Fruit fly (Drosophila melanogaster) whole organism, embryonic: Measurements from ENCODE around the gene CG10621.
A peak's percentile ranks its signal among the peaks of the same experiment; 100 is the strongest.

Experiments used
- Abd-B ChIP-seq: fragments of 200-800 bp; sonication (Bioruptor generic); optimal IDR thresholded peaks from 2 replicates; lab custom pipeline; 2018; ENCODE audit warnings: missing biosample characterization, mild to moderate bottlenecking, missing genetic modification characterization, moderate library complexity
- B-H1 ChIP-seq: fragments of 200-800 bp; sonication (Bioruptor generic); IDR thresholded peaks from 3 replicates; pipeline ENCODE4 v1.3.6; 2022; ENCODE audit warnings: missing biosample characterization, missing genetic modification characterization
- CG10209 ChIP-seq: fragments of 200-800 bp; sonication (Bioruptor generic); optimal IDR thresholded peaks from 3 replicates; lab custom pipeline; 2017; ENCODE audit warnings: missing biosample characterization, mild to moderate bottlenecking, missing genetic modification characterization, missing genetic modification reagents
- CG10543 ChIP-seq: fragments of 200-800 bp; sonication (Bioruptor generic); optimal IDR thresholded peaks from 3 replicates; lab custom pipeline; 2017; ENCODE audit warnings: missing biosample characterization, mild to moderate bottlenecking, missing genetic modification characterization, moderate library complexity
- CG11504 ChIP-seq: fragments of 200-800 bp; sonication (Bioruptor generic); optimal IDR thresholded peaks from 3 replicates; lab custom pipeline; 2019; ENCODE audit warnings: missing biosample characterization, mild to moderate bottlenecking, missing genetic modification characterization, moderate library complexity
- CG12391 ChIP-seq: fragments of 200-800 bp; sonication (Bioruptor generic); optimal IDR thresholded peaks from 3 replicates; lab custom pipeline; 2018; ENCODE audit warnings: missing biosample characterization, mild to moderate bottlenecking, missing genetic modification characterization, moderate library complexity
- CG14667 ChIP-seq: fragments of 200-800 bp; sonication (Bioruptor generic); IDR thresholded peaks from 2 replicates; pipeline ENCODE4 v1.3.6; 2022; ENCODE audit warnings: missing biosample characterization, missing genetic modification characterization
- CG17385 ChIP-seq: fragments of 200-800 bp; sonication (Bioruptor generic); optimal IDR thresholded peaks from 3 replicates; lab custom pipeline; 2018; ENCODE audit warnings: missing biosample characterization, mild to moderate bottlenecking, missing genetic modification characterization
- CG18262 ChIP-seq: fragments of 200-800 bp; optimal IDR thresholded peaks from 3 replicates; lab custom pipeline; 2019; ENCODE audit warnings: missing biosample characterization, mild to moderate bottlenecking, missing genetic modification characterization, moderate library complexity
- CG30431 ChIP-seq: fragments of 200-800 bp; sonication (Bioruptor generic); optimal IDR thresholded peaks from 2 replicates; lab custom pipeline; 2017; ENCODE audit warnings: missing biosample characterization, missing genetic modification characterization
- CG33557 ChIP-seq: fragments of 200-800 bp; sonication (Bioruptor generic); optimal IDR thresholded peaks from 2 replicates; lab custom pipeline; 2019; ENCODE audit warnings: missing biosample characterization, mild to moderate bottlenecking, missing genetic modification characterization, moderate library complexity
- CG34376 ChIP-seq: fragments of 200-800 bp; sonication (Bioruptor generic); optimal IDR thresholded peaks from 2 replicates; lab custom pipeline; 2018; ENCODE audit warnings: missing biosample characterization, mild to moderate bottlenecking, missing genetic modification characterization
- CG4730 ChIP-seq: fragments of 200-800 bp; sonication (Bioruptor generic); IDR thresholded peaks from 2 replicates; pipeline ENCODE4 v1.3.6; 2022; ENCODE audit warnings: missing biosample characterization, missing genetic modification characterization
- CG4854 ChIP-seq: fragments of 200-800 bp; sonication (Bioruptor generic); optimal IDR thresholded peaks from 2 replicates; lab custom pipeline; 2016; ENCODE audit warnings: missing biosample characterization, missing genetic modification characterization, inconsistent platforms
- CG6689 ChIP-seq: fragments of 200-800 bp; sonication (Bioruptor generic); IDR thresholded peaks from 2 replicates; pipeline ENCODE4 v1.3.6; 2022; ENCODE audit warnings: missing biosample characterization, missing genetic modification characterization
- CG7271 ChIP-seq: fragments of 200-800 bp; sonication (Bioruptor generic); optimal IDR thresholded peaks from 2 replicates; lab custom pipeline; 2018; ENCODE audit warnings: missing biosample characterization, mild to moderate bottlenecking, missing genetic modification characterization, moderate library complexity
- CG8388 ChIP-seq: fragments of 200-800 bp; sonication (Bioruptor generic); optimal IDR thresholded peaks from 2 replicates; lab custom pipeline; 2019; ENCODE audit warnings: missing biosample characterization, mild to moderate bottlenecking, missing genetic modification characterization, moderate library complexity
- CG8944 ChIP-seq: fragments of 200-800 bp; sonication (Bioruptor generic); optimal IDR thresholded peaks from 3 replicates; lab custom pipeline; 2016; ENCODE audit warnings: missing biosample characterization, missing genetic modification characterization
- CTCF ChIP-seq: fragments of 200-800 bp; sonication (Bioruptor generic); optimal IDR thresholded peaks from 2 replicates; lab custom pipeline; 2017; ENCODE audit warnings: missing biosample characterization, mild to moderate bottlenecking, missing genetic modification characterization, moderate library complexity
- D19B ChIP-seq: fragments of 200-800 bp; sonication (Bioruptor generic); optimal IDR thresholded peaks from 2 replicates; lab custom pipeline; 2017; ENCODE audit warnings: missing biosample characterization, mild to moderate bottlenecking, missing genetic modification characterization
- Dfd ChIP-seq, 2 experiments: fragments of >200 bp; optimal IDR thresholded peaks; 2 replicates each; lab custom pipeline; 2017; ENCODE audit warnings: missing biosample characterization in 2 of 2, missing genetic modification characterization in 2 of 2
- Dip2 ChIP-seq: fragments of 200-800 bp; sonication (Bioruptor generic); IDR thresholded peaks from 2 replicates; pipeline ENCODE4 v1.3.6; 2022; ENCODE audit warnings: missing biosample characterization, missing genetic modification characterization
- Doc2 ChIP-seq: fragments of 200-800 bp; sonication (Bioruptor generic); IDR thresholded peaks from 2 replicates; pipeline ENCODE4 v1.3.6; 2022; ENCODE audit warnings: missing biosample characterization, missing genetic modification characterization
- Hmr ChIP-seq: fragments of 200-800 bp; sonication (Bioruptor generic); optimal IDR thresholded peaks from 3 replicates; lab custom pipeline; 2017; ENCODE audit warnings: mild to moderate bottlenecking, missing biosample characterization, missing genetic modification reagents, missing genetic modification characterization
- Hr3 ChIP-seq: fragments of 200-800 bp; sonication (Bioruptor generic); optimal IDR thresholded peaks from 3 replicates; lab custom pipeline; 2016; ENCODE audit warnings: missing biosample characterization, missing genetic modification characterization
- MBD-R2 ChIP-seq: fragments of 200-800 bp; sonication (Bioruptor generic); IDR thresholded peaks from 2 replicates; pipeline ENCODE4 v1.3.6; 2022; ENCODE audit warnings: missing biosample characterization, missing genetic modification characterization
- Max ChIP-seq: fragments of 200-800 bp; sonication (Bioruptor generic); optimal IDR thresholded peaks from 2 replicates; lab custom pipeline; 2016; ENCODE audit warnings: missing biosample characterization, mild to moderate bottlenecking, missing genetic modification characterization
- Meics ChIP-seq: fragments of 200-800 bp; sonication (Bioruptor generic); optimal IDR thresholded peaks from 2 replicates; lab custom pipeline; 2017; ENCODE audit warnings: missing biosample characterization, mild to moderate bottlenecking, missing genetic modification characterization
- NfI ChIP-seq: fragments of 200-800 bp; sonication (Bioruptor generic); optimal IDR thresholded peaks from 3 replicates; lab custom pipeline; 2018; ENCODE audit warnings: missing biosample characterization, mild to moderate bottlenecking, missing genetic modification characterization, moderate library complexity
- Ptx1 ChIP-seq: fragments of 200-800 bp; sonication (Bioruptor generic); IDR thresholded peaks from 2 replicates; pipeline ENCODE4 v1.3.6; 2022; ENCODE audit warnings: missing biosample characterization, missing genetic modification characterization
- Sox102F ChIP-seq: fragments of 200-800 bp; sonication (Bioruptor generic); optimal IDR thresholded peaks from 2 replicates; lab custom pipeline; 2018; ENCODE audit warnings: missing biosample characterization, mild to moderate bottlenecking, missing genetic modification characterization, moderate library complexity
- Ssrp ChIP-seq: fragments of 200-800 bp; sonication (Bioruptor generic); optimal IDR thresholded peaks from 2 replicates; lab custom pipeline; 2018; ENCODE audit warnings: missing biosample characterization, mild to moderate bottlenecking, missing genetic modification characterization, moderate library complexity
- bsh ChIP-seq, 2 experiments: fragments of 200-800 bp; sonication (Bioruptor generic); optimal IDR thresholded peaks; 2 replicates each; lab custom pipeline; 2017 to 2018; ENCODE audit warnings: mild to moderate bottlenecking in 2 of 2, missing biosample characterization in 2 of 2, missing genetic modification characterization in 2 of 2, moderate library complexity in 1 of 2
- cato ChIP-seq: fragments of 200-800 bp; sonication (Bioruptor generic); optimal IDR thresholded peaks from 2 replicates; lab custom pipeline; 2016; ENCODE audit warnings: missing biosample characterization, missing genetic modification characterization, borderline replicate concordance
- emc ChIP-seq: fragments of 200-800 bp; sonication (Bioruptor generic); optimal IDR thresholded peaks from 2 replicates; lab custom pipeline; 2016; ENCODE audit warnings: missing biosample characterization, missing genetic modification characterization
- eyg ChIP-seq: fragments of 200-800 bp; sonication (Bioruptor generic); optimal IDR thresholded peaks from 3 replicates; lab custom pipeline; 2016; ENCODE audit warnings: missing biosample characterization, missing genetic modification characterization
- fd96Cb ChIP-seq: fragments of 200-800 bp; sonication (Bioruptor generic); optimal IDR thresholded peaks from 2 replicates; lab custom pipeline; 2018; ENCODE audit warnings: missing biosample characterization, mild to moderate bottlenecking, missing genetic modification characterization, moderate library complexity
- grau ChIP-seq: fragments of 200-800 bp; optimal IDR thresholded peaks from 3 replicates; lab custom pipeline; 2019; ENCODE audit warnings: missing biosample characterization, mild to moderate bottlenecking, missing genetic modification characterization, moderate library complexity
- grn ChIP-seq: fragments of 200-800 bp; sonication (Bioruptor generic); optimal IDR thresholded peaks from 3 replicates; lab custom pipeline; 2017; ENCODE audit warnings: missing biosample characterization, missing genetic modification characterization
- gro ChIP-seq: fragments of 200-800 bp; sonication (Bioruptor generic); optimal IDR thresholded peaks from 2 replicates; lab custom pipeline; 2016; ENCODE audit warnings: missing biosample characterization, missing genetic modification characterization
- hkb ChIP-seq, 2 experiments: fragments of 200-800 bp in 1 of 2; fragments of >200 bp in 1 of 2; sonication (Bioruptor generic) in 1 of 2; IDR thresholded peaks in 1 of 2; optimal IDR thresholded peaks in 1 of 2; 2 replicates each; pipeline versions ENCODE4 v1.3.6 to Lab custom; 2017 to 2022; ENCODE audit warnings: missing biosample characterization in 1 of 2, missing genetic modification characterization in 1 of 2
- inv ChIP-seq: fragments of 200-800 bp; sonication (Bioruptor generic); IDR thresholded peaks from 2 replicates; pipeline ENCODE4 v1.3.6; 2022; ENCODE audit warnings: missing biosample characterization, missing genetic modification characterization; ENCODE audit not compliant: partially characterized antibody
- pfk ChIP-seq: fragments of 200-800 bp; sonication (Bioruptor generic); optimal IDR thresholded peaks from 2 replicates; lab custom pipeline; 2018; ENCODE audit warnings: missing biosample characterization, mild to moderate bottlenecking, missing genetic modification characterization, moderate library complexity
- repo ChIP-seq: fragments of 200-800 bp; sonication (Bioruptor generic); optimal IDR thresholded peaks from 2 replicates; lab custom pipeline; 2016; ENCODE audit warnings: missing biosample characterization, missing genetic modification characterization
- rib ChIP-seq: fragments of 200-800 bp; sonication (Bioruptor generic); IDR thresholded peaks from 2 replicates; pipeline ENCODE4 v1.3.6; 2022; ENCODE audit warnings: missing biosample characterization, missing genetic modification characterization
- stc ChIP-seq: fragments of 200-800 bp; sonication (Bioruptor generic); IDR thresholded peaks from 2 replicates; pipeline ENCODE4 v1.3.6; 2022; ENCODE audit warnings: missing biosample characterization, missing genetic modification characterization
- tap ChIP-seq: fragments of 200-800 bp; optimal IDR thresholded peaks from 3 replicates; lab custom pipeline; 2019; ENCODE audit warnings: missing biosample characterization, mild to moderate bottlenecking, missing genetic modification characterization, moderate library complexity
- tgo ChIP-seq: fragments of 200-800 bp; sonication (Bioruptor generic); IDR thresholded peaks from 3 replicates; pipeline ENCODE4 v1.3.6; 2022; ENCODE audit warnings: missing biosample characterization, missing genetic modification characterization
- toy ChIP-seq: fragments of 200-800 bp; sonication (Bioruptor generic); IDR thresholded peaks from 2 replicates; pipeline ENCODE4 v1.3.6; 2022; ENCODE audit warnings: missing biosample characterization, missing genetic modification characterization

Gene CG10621

dm6 chr2L:18953512-18954254 is 548 bp downstream of the CG10621 start (continued):
- TF ChIP-seq CG34376 (GFP tag; lab: Kevin White, UChicago) (peak; percentile 9), Dfd (GFP tag; optimal IDR thresholded peaks at IDR 0.05; lab: Kevin White, UChicago) (no peak), Ssrp (tag; lab: Kevin White, UChicago) (peak; percentile 8), CG8944 (GFP tag; lab: Kevin White, UChicago) (no peak), Meics (GFP tag; lab: Kevin White, UChicago) (peak; percentile 73), Sox102F (GFP tag; lab: Kevin White, UChicago) (peak; percentile 27), CG12391 (peak; percentile 33), NfI (GFP tag; lab: Kevin White, UChicago) (peak; percentile 12), rib (GFP tag; lab: Robert Waterston, UW) (0 out of 2 replicates have a peak, but pooled peaks have one; percentile 4), MBD-R2 (GFP tag; lab: Robert Waterston, UW) (0 out of 2 replicates have a peak, but pooled peaks have one; percentile 6), Hr3 (GFP tag; lab: Kevin White, UChicago) (peak; percentile 21), CG11504 (tag; lab: Kevin White, UChicago) (peak; percentile 60), Abd-B (GFP tag; lab: Kevin White, UChicago) (no peak), CG4730 (GFP tag; lab: Robert Waterston, UW) (no peak), Hmr (GFP tag; lab: Kevin White, UChicago) (peak; percentile 55), CG7271 (tag; lab: Kevin White, UChicago) (no peak), emc (no peak), hkb (optimal IDR thresholded peaks at IDR 0.05; lab: Kevin White, UChicago) (no peak), hkb (GFP tag; IDR thresholded peaks at IDR 0.05; lab: Robert Waterston, UW) (no peak), CG17385 (GFP tag; lab: Kevin White, UChicago) (peak; percentile 10), tap (tag; lab: Kevin White, UChicago) (no peak), inv (no peak), CG8388 (GFP tag; lab: Kevin White, UChicago) (peak; percentile 22), repo (no peak), D19B (GFP tag; lab: Kevin White, UChicago) (peak; percentile 22), CTCF (GFP tag; lab: Kevin White, UChicago) (no peak), fd96Cb (tag; lab: Kevin White, UChicago) (peak; percentile 18), CG4854 (GFP tag; lab: Kevin White, UChicago) (no peak), eyg (no peak), CG10543 (no peak), Dip2 (no peak), Doc2 (no peak), grau (tag; lab: Kevin White, UChicago) (peak; percentile 70), Ptx1 (GFP tag; lab: Robert Waterston, UW) (0 out of 2 replicates have a peak, but pooled peaks have one; percentile 13), CG33557 (no peak), pfk (GFP tag; lab: Kevin White, UChicago) (no peak), tgo (GFP tag; lab: Robert Waterston, UW) (no peak; the same call in 2 of the 3 replicates), CG14667 (GFP tag; lab: Robert Waterston, UW) (no peak), Max (GFP tag; lab: Kevin White, UChicago) (no peak), CG10209 (peak; percentile 38), B-H1 (GFP tag; lab: Robert Waterston, UW) (no peak), CG6689 (0 out of 2 replicates have a peak, but pooled peaks have one; percentile 23), grn (GFP tag; lab: Kevin White, UChicago) (no peak), toy (GFP tag; lab: Robert Waterston, UW) (no peak), cato (GFP tag; lab: Kevin White, UChicago) (no peak), bsh (GFP tag; optimal IDR thresholded peaks at IDR 0.05; lab: Kevin White, UChicago) (peak in 1 of 2 experiments; percentile 6), stc (GFP tag; lab: Robert Waterston, UW) (no peak), gro (GFP tag; lab: Kevin White, UChicago) (no peak), CG18262 (tag; lab: Kevin White, UChicago) (peak; percentile 54), CG30431 (no peak)
